Worm (Caenorhabditis elegans) whole organism, L1 larva: ENCODE data around the gene Y62E10A.6.

ENCODE experiments used
- C04F5.9 ChIP-seq: sonication (generic microtip); optimal IDR thresholded peaks from 2 replicates; lab custom pipeline; 2016; ENCODE audit warnings: missing genetic modification characterization, missing compliant biosample characterization
- ama-1 ChIP-seq: fragments of 150-350 bp; optimal IDR thresholded peaks from 2 replicates; lab custom pipeline; 2014
- egl-27 ChIP-seq, 2 experiments: fragments of 150-350 bp in 1 of 2; sonication (generic microtip); optimal IDR thresholded peaks; 3 replicates each; lab custom pipeline; 2017 to 2018; ENCODE audit warnings: missing biosample characterization in 2 of 2, missing genetic modification characterization in 2 of 2, missing genetic modification reagents in 2 of 2
- mdl-1 ChIP-seq, 2 experiments: fragments of 150-350 bp; optimal IDR thresholded peaks; 2 replicates each; lab custom pipeline; 2014 to 2017; ENCODE audit warnings: missing biosample characterization in 2 of 2, missing genetic modification characterization in 2 of 2, inconsistent platforms in 1 of 2
- nhr-11 ChIP-seq: fragments of 150-350 bp; optimal IDR thresholded peaks from 2 replicates; lab custom pipeline; 2014; ENCODE audit warnings: missing biosample characterization, missing genetic modification characterization
- nhr-237 ChIP-seq: fragments of 150-350 bp; optimal IDR thresholded peaks from 2 replicates; lab custom pipeline; 2014; ENCODE audit warnings: missing biosample characterization, missing genetic modification characterization
- pqm-1 ChIP-seq: sonication (generic microtip); optimal IDR thresholded peaks from 3 replicates; lab custom pipeline; 2017; ENCODE audit warnings: missing biosample characterization, missing genetic modification characterization

ce11 chrIV:13347232-13347715 lies 24.5 kb upstream of the Y62E10A.6 start, which contains the start of gene W02A2.9:
- TF ChIP-seq nhr-237 (tag; lab: Kevin White, UChicago) (no peak), egl-27 (tag; optimal IDR thresholded peaks at IDR 0.05; lab: Kevin White, UChicago) (no peak), pqm-1 (tag; lab: Kevin White, UChicago) (no peak), C04F5.9 (tag; lab: Kevin White, UChicago) (no peak), mdl-1 (tag; optimal IDR thresholded peaks at IDR 0.05; lab: Kevin White, UChicago) (no peak), ama-1 (lab: Kevin White, UChicago) (no peak), nhr-11 (tag; lab: Kevin White, UChicago) (no peak)
